Fruit fly (Drosophila melanogaster) whole organism, embryonic: ENCODE results near the gene CG5021.

ENCODE experiments used
- Bdp1 ChIP-seq: fragments of 200-800 bp; sonication (Bioruptor generic); optimal IDR thresholded peaks from 3 replicates; lab custom pipeline; 2016; ENCODE audit warnings: missing biosample characterization, missing genetic modification characterization
- Bgb ChIP-seq: fragments of 200-800 bp; sonication (Bioruptor generic); IDR thresholded peaks from 2 replicates; pipeline ENCODE4 v1.3.6; 2022; ENCODE audit warnings: missing biosample characterization, missing genetic modification characterization; ENCODE audit not compliant: partially characterized antibody
- CG10274 ChIP-seq: fragments of 200-800 bp; sonication (Bioruptor generic); optimal IDR thresholded peaks from 3 replicates; lab custom pipeline; 2017; ENCODE audit warnings: missing biosample characterization, mild to moderate bottlenecking, missing genetic modification characterization
- CG11723 ChIP-seq: fragments of 200-800 bp; sonication (Bioruptor generic); optimal IDR thresholded peaks from 2 replicates; lab custom pipeline; 2017; ENCODE audit warnings: missing biosample characterization, mild to moderate bottlenecking, missing genetic modification characterization
- CG16779 ChIP-seq: fragments of 200-800 bp; sonication (Bioruptor generic); IDR thresholded peaks from 2 replicates; pipeline ENCODE4 v1.3.6; 2022; ENCODE audit warnings: missing biosample characterization, missing genetic modification characterization
- CG17612 ChIP-seq: fragments of 200-800 bp; sonication (Bioruptor generic); IDR thresholded peaks from 2 replicates; pipeline ENCODE4 v1.3.6; 2022; ENCODE audit warnings: missing biosample characterization, missing genetic modification characterization
- CG18262 ChIP-seq: fragments of 200-800 bp; optimal IDR thresholded peaks from 3 replicates; lab custom pipeline; 2019; ENCODE audit warnings: missing biosample characterization, mild to moderate bottlenecking, missing genetic modification characterization, moderate library complexity
- CG18619 ChIP-seq: fragments of 200-800 bp; sonication (Bioruptor generic); optimal IDR thresholded peaks from 3 replicates; lab custom pipeline; 2017; ENCODE audit warnings: missing biosample characterization, mild to moderate bottlenecking, missing genetic modification characterization
- CG2129 ChIP-seq: fragments of 200-800 bp; sonication (Bioruptor generic); IDR thresholded peaks from 2 replicates; pipeline ENCODE4 v1.3.6; 2022; ENCODE audit warnings: missing biosample characterization, missing genetic modification characterization; ENCODE audit not compliant: partially characterized antibody
- CG3163 ChIP-seq: fragments of 200-800 bp; sonication (Bioruptor generic); optimal IDR thresholded peaks from 3 replicates; lab custom pipeline; 2016; ENCODE audit warnings: missing biosample characterization, missing genetic modification characterization
- CG33213 ChIP-seq: fragments of 200-800 bp; sonication (Bioruptor generic); optimal IDR thresholded peaks from 3 replicates; lab custom pipeline; 2016; ENCODE audit warnings: missing biosample characterization, missing genetic modification characterization
- CG3407 ChIP-seq: fragments of 200-800 bp; sonication (Bioruptor generic); optimal IDR thresholded peaks from 2 replicates; lab custom pipeline; 2018; ENCODE audit warnings: missing biosample characterization, mild to moderate bottlenecking, missing genetic modification characterization
- CG34376 ChIP-seq: fragments of 200-800 bp; sonication (Bioruptor generic); optimal IDR thresholded peaks from 2 replicates; lab custom pipeline; 2018; ENCODE audit warnings: missing biosample characterization, mild to moderate bottlenecking, missing genetic modification characterization
- CG4282 ChIP-seq: fragments of 200-800 bp; sonication (Bioruptor generic); optimal IDR thresholded peaks from 2 replicates; lab custom pipeline; 2016; ENCODE audit warnings: missing biosample characterization, missing genetic modification characterization
- CG7357 ChIP-seq: fragments of 200-800 bp; sonication (Bioruptor generic); IDR thresholded peaks from 3 replicates; pipeline ENCODE4 v1.3.6; 2022; ENCODE audit warnings: missing biosample characterization, missing genetic modification characterization
- CG7745 ChIP-seq: fragments of 200-800 bp; sonication (Bioruptor generic); optimal IDR thresholded peaks from 2 replicates; lab custom pipeline; 2018; ENCODE audit warnings: missing biosample characterization, mild to moderate bottlenecking, missing genetic modification characterization, moderate library complexity
- CG9215 ChIP-seq: fragments of 200-800 bp; sonication (Bioruptor generic); IDR thresholded peaks from 2 replicates; pipeline ENCODE4 v1.3.6; 2022; ENCODE audit warnings: missing biosample characterization, missing genetic modification characterization
- CG9817 ChIP-seq: fragments of 200-800 bp; sonication (Bioruptor generic); optimal IDR thresholded peaks from 2 replicates; lab custom pipeline; 2018; ENCODE audit warnings: missing biosample characterization, mild to moderate bottlenecking, missing genetic modification characterization, moderate library complexity
- Chrac-16 ChIP-seq: fragments of 200-800 bp; sonication (Bioruptor generic); optimal IDR thresholded peaks from 3 replicates; lab custom pipeline; 2016; ENCODE audit warnings: missing biosample characterization, missing genetic modification characterization
- ERR ChIP-seq: fragments of 200-800 bp; sonication (Bioruptor generic); optimal IDR thresholded peaks from 2 replicates; lab custom pipeline; 2016; ENCODE audit warnings: missing biosample characterization, missing genetic modification characterization
- Fer2 ChIP-seq: fragments of 200-800 bp; sonication (Bioruptor generic); optimal IDR thresholded peaks from 2 replicates; lab custom pipeline; 2018; ENCODE audit warnings: missing biosample characterization, mild to moderate bottlenecking, missing genetic modification characterization, moderate library complexity
- Fer3 ChIP-seq: fragments of 200-800 bp; sonication (Bioruptor generic); optimal IDR thresholded peaks from 2 replicates; lab custom pipeline; 2018; ENCODE audit warnings: missing biosample characterization, mild to moderate bottlenecking, missing genetic modification characterization, moderate library complexity
- HmgZ ChIP-seq: fragments of 200-800 bp; sonication (Bioruptor generic); optimal IDR thresholded peaks from 2 replicates; lab custom pipeline; 2018; ENCODE audit warnings: missing biosample characterization, mild to moderate bottlenecking, missing genetic modification characterization
- Hr51 ChIP-seq, 2 experiments: fragments of 200-800 bp; sonication (Bioruptor generic); optimal IDR thresholded peaks; 2 replicates in 1 of 2; 3 replicates in 1 of 2; lab custom pipeline; 2016 to 2018; ENCODE audit warnings: missing biosample characterization in 2 of 2, missing genetic modification characterization in 2 of 2, mild to moderate bottlenecking in 1 of 2, moderate library complexity in 1 of 2
- MBD-R2 ChIP-seq: fragments of 200-800 bp; sonication (Bioruptor generic); IDR thresholded peaks from 2 replicates; pipeline ENCODE4 v1.3.6; 2022; ENCODE audit warnings: missing biosample characterization, missing genetic modification characterization
- NC2β ChIP-seq: fragments of 200-800 bp; sonication (Bioruptor generic); optimal IDR thresholded peaks from 2 replicates; lab custom pipeline; 2016; ENCODE audit warnings: missing biosample characterization, missing genetic modification characterization
- Nf-YB ChIP-seq: fragments of 200-800 bp; sonication (Bioruptor generic); optimal IDR thresholded peaks from 3 replicates; lab custom pipeline; 2019; ENCODE audit warnings: missing biosample characterization, mild to moderate bottlenecking, missing genetic modification characterization, moderate library complexity
- Rx ChIP-seq: fragments of 200-800 bp; sonication (Bioruptor generic); IDR thresholded peaks from 2 replicates; pipeline ENCODE4 v1.3.6; 2022; ENCODE audit warnings: missing biosample characterization, missing genetic modification characterization
- ac ChIP-seq: fragments of 200-800 bp; sonication (Bioruptor generic); optimal IDR thresholded peaks from 3 replicates; lab custom pipeline; 2017; ENCODE audit warnings: missing biosample characterization, mild to moderate bottlenecking, missing genetic modification characterization
- bsh ChIP-seq, 2 experiments: fragments of 200-800 bp; sonication (Bioruptor generic); optimal IDR thresholded peaks; 2 replicates each; lab custom pipeline; 2017 to 2018; ENCODE audit warnings: mild to moderate bottlenecking in 2 of 2, missing biosample characterization in 2 of 2, missing genetic modification characterization in 2 of 2, moderate library complexity in 1 of 2
- disco-r ChIP-seq: fragments of 200-800 bp; sonication (Bioruptor generic); optimal IDR thresholded peaks from 2 replicates; lab custom pipeline; 2016; ENCODE audit warnings: missing biosample characterization, missing genetic modification characterization
- eve ChIP-seq, 2 experiments: fragments of >200 bp; optimal IDR thresholded peaks; 2 replicates each; lab custom pipeline; 2017; ENCODE audit warnings: missing biosample characterization in 2 of 2, missing genetic modification characterization in 2 of 2
- fd102C ChIP-seq: fragments of 200-800 bp; sonication (Bioruptor generic); optimal IDR thresholded peaks from 2 replicates; lab custom pipeline; 2018; ENCODE audit warnings: missing biosample characterization, mild to moderate bottlenecking, missing genetic modification characterization, moderate library complexity
- fru ChIP-seq: fragments of >200 bp; optimal IDR thresholded peaks from 2 replicates; lab custom pipeline; 2017
- gsb-n ChIP-seq: fragments of 200-800 bp; sonication (Bioruptor generic); optimal IDR thresholded peaks from 3 replicates; lab custom pipeline; 2018; ENCODE audit warnings: missing biosample characterization, mild to moderate bottlenecking, missing genetic modification characterization
- hkb ChIP-seq, 2 experiments: fragments of 200-800 bp in 1 of 2; fragments of >200 bp in 1 of 2; sonication (Bioruptor generic) in 1 of 2; IDR thresholded peaks in 1 of 2; optimal IDR thresholded peaks in 1 of 2; 2 replicates each; pipeline versions ENCODE4 v1.3.6 to Lab custom; 2017 to 2022; ENCODE audit warnings: missing biosample characterization in 1 of 2, missing genetic modification characterization in 1 of 2
- insv ChIP-seq, 2 experiments: fragments of 200-800 bp; sonication (Bioruptor generic); optimal IDR thresholded peaks; 3 replicates each; lab custom pipeline; 2016 to 2018; ENCODE audit warnings: missing biosample characterization in 2 of 2, missing genetic modification characterization in 2 of 2
- jigr1 ChIP-seq: fragments of 200-800 bp; sonication (Bioruptor generic); IDR thresholded peaks from 3 replicates; pipeline ENCODE4 v1.3.6; 2022; ENCODE audit warnings: missing biosample characterization, missing genetic modification characterization
- kah ChIP-seq: fragments of 200-800 bp; sonication (Bioruptor generic); optimal IDR thresholded peaks from 2 replicates; lab custom pipeline; 2018; ENCODE audit warnings: missing biosample characterization, mild to moderate bottlenecking, missing genetic modification characterization
- klu ChIP-seq: fragments of 200-800 bp; sonication (Bioruptor generic); IDR thresholded peaks from 2 replicates; pipeline ENCODE4 v1.3.6; 2022; ENCODE audit warnings: missing biosample characterization, missing genetic modification characterization
- mam ChIP-seq: fragments of 200-800 bp; sonication (Bioruptor generic); optimal IDR thresholded peaks from 3 replicates; lab custom pipeline; 2016; ENCODE audit warnings: missing biosample characterization, missing genetic modification characterization
- nau ChIP-seq: fragments of 200-800 bp; sonication (Bioruptor generic); optimal IDR thresholded peaks from 3 replicates; lab custom pipeline; 2017; ENCODE audit warnings: missing biosample characterization, mild to moderate bottlenecking, missing genetic modification characterization, missing genetic modification reagents
- peb ChIP-seq: fragments of 200-800 bp; sonication (Bioruptor generic); IDR thresholded peaks from 2 replicates; pipeline ENCODE4 v1.3.6; 2022; ENCODE audit warnings: missing biosample characterization, missing genetic modification characterization
- pnt ChIP-seq: fragments of 200-800 bp; sonication (Bioruptor generic); optimal IDR thresholded peaks from 3 replicates; lab custom pipeline; 2016; ENCODE audit warnings: missing biosample characterization, missing genetic modification characterization
- row ChIP-seq: fragments of 200-800 bp; sonication (Bioruptor generic); IDR thresholded peaks from 3 replicates; pipeline ENCODE4 v1.3.6; 2022; ENCODE audit warnings: missing biosample characterization, missing genetic modification characterization
- scrt ChIP-seq: fragments of 200-800 bp; sonication (Bioruptor generic); optimal IDR thresholded peaks from 2 replicates; lab custom pipeline; 2018; ENCODE audit warnings: missing biosample characterization, mild to moderate bottlenecking, missing genetic modification characterization, moderate library complexity
- slou ChIP-seq: fragments of 200-800 bp; sonication (Bioruptor generic); optimal IDR thresholded peaks from 3 replicates; lab custom pipeline; 2016; ENCODE audit warnings: missing biosample characterization, missing genetic modification characterization
- ssp ChIP-seq: fragments of 200-800 bp; sonication (Bioruptor generic); IDR thresholded peaks from 2 replicates; pipeline ENCODE4 v1.3.6; 2022; ENCODE audit warnings: missing biosample characterization, missing genetic modification characterization
- tx ChIP-seq: fragments of 200-800 bp; sonication (Bioruptor generic); optimal IDR thresholded peaks from 2 replicates; lab custom pipeline; 2016; ENCODE audit warnings: missing biosample characterization, missing genetic modification characterization
- zen2 ChIP-seq: fragments of 200-800 bp; sonication (Bioruptor generic); IDR thresholded peaks from 3 replicates; pipeline ENCODE4 v1.3.6; 2022; ENCODE audit warnings: missing biosample characterization, missing genetic modification characterization; ENCODE audit not compliant: partially characterized antibody

CG5021 gene

dm6 chr3L:8920710-8921109 is 45.9 kb upstream of the CG5021 start (continued):
- peak; percentile 52 for TF ChIP-seq kah (GFP tag; lab: Kevin White, UChicago)
- no peak for TF ChIP-seq insv (GFP tag; optimal IDR thresholded peaks at IDR 0.05; lab: Kevin White, UChicago)
- TF ChIP-seq fru (lab: Kevin White, UChicago), result no peak
- TF ChIP-seq ssp (GFP tag; lab: Robert Waterston, UW), result 0 out of 2 replicates have a peak, but pooled peaks have one; percentile 35
- peak; percentile 52; the same call in 1 of the 3 replicates for TF ChIP-seq CG7357
- no peak for TF ChIP-seq Bgb (GFP tag; lab: Robert Waterston, UW)
- TF ChIP-seq disco-r (GFP tag; lab: Kevin White, UChicago), result no peak
- no peak for TF ChIP-seq CG34376 (GFP tag; lab: Kevin White, UChicago)
- peak; percentile 41 for TF ChIP-seq Chrac-16 (GFP tag; lab: Kevin White, UChicago)
- TF ChIP-seq jigr1 (GFP tag; lab: Robert Waterston, UW), result no peak
- peak; percentile 26 for TF ChIP-seq NC2β (GFP tag; lab: Kevin White, UChicago)
- peak; percentile 45 for TF ChIP-seq CG9817 (tag; lab: Kevin White, UChicago)
- TF ChIP-seq CG2129, result no peak
- TF ChIP-seq CG10274 (GFP tag; lab: Kevin White, UChicago), result peak; percentile 45
- no peak for TF ChIP-seq CG16779 (GFP tag; lab: Robert Waterston, UW)
- no peak for TF ChIP-seq CG9215 (GFP tag; lab: Robert Waterston, UW)
- TF ChIP-seq MBD-R2, result peak; percentile 36; the same call in 1 of the 2 replicates
- peak in 1 of 2 experiments; percentile 59 for TF ChIP-seq eve (GFP tag; optimal IDR thresholded peaks at IDR 0.05; lab: Kevin White, UChicago)
- peak; percentile 60 for TF ChIP-seq nau (GFP tag; lab: Kevin White, UChicago)
- no peak for TF ChIP-seq CG7745 (tag; lab: Kevin White, UChicago)
- peak; percentile 60 for TF ChIP-seq CG18262
- no peak for TF ChIP-seq fd102C
- no peak for TF ChIP-seq hkb (optimal IDR thresholded peaks at IDR 0.05; lab: Kevin White, UChicago)
- peak; percentile 77 for TF ChIP-seq hkb (GFP tag; IDR thresholded peaks at IDR 0.05; lab: Robert Waterston, UW)
- TF ChIP-seq Hr51 (GFP tag; optimal IDR thresholded peaks at IDR 0.05; lab: Kevin White, UChicago), result peak; percentile 2 to 87
- TF ChIP-seq Fer3, result peak; percentile 64
- TF ChIP-seq ERR, result no peak
- TF ChIP-seq peb (GFP tag; lab: Robert Waterston, UW), result peak; percentile 42; the same call in 1 of the 2 replicates
- TF ChIP-seq zen2 (GFP tag; lab: Robert Waterston, UW), result no peak
- peak; percentile 24 for TF ChIP-seq CG3407
- TF ChIP-seq bsh (GFP tag; optimal IDR thresholded peaks at IDR 0.05; lab: Kevin White, UChicago), result peak in 1 of 2 experiments; percentile 75
- peak; percentile 54; the same call in 1 of the 2 replicates for TF ChIP-seq klu (GFP tag; lab: Robert Waterston, UW)
- no peak for TF ChIP-seq tx
- TF ChIP-seq CG17612 (GFP tag; lab: Robert Waterston, UW), result no peak
- peak; percentile 60 for TF ChIP-seq row (GFP tag; lab: Robert Waterston, UW)
- TF ChIP-seq scrt (GFP tag; lab: Kevin White, UChicago), result peak; percentile 52
- TF ChIP-seq CG3163 (GFP tag; lab: Kevin White, UChicago), result no peak
- peak; percentile 57; the same call in 1 of the 2 replicates for TF ChIP-seq Rx
- peak; percentile 18 for TF ChIP-seq pnt (GFP tag; lab: Kevin White, UChicago)
- TF ChIP-seq mam, result peak; percentile 51
- TF ChIP-seq Nf-YB (GFP tag; lab: Kevin White, UChicago), result peak; percentile 31
- TF ChIP-seq Fer2 (tag; lab: Kevin White, UChicago), result no peak
- TF ChIP-seq CG18619 (GFP tag; lab: Kevin White, UChicago), result peak; percentile 57
- TF ChIP-seq Bdp1, result peak; percentile 30
- TF ChIP-seq HmgZ (tag; lab: Kevin White, UChicago), result peak; percentile 2
- peak; percentile 12 for TF ChIP-seq gsb-n
- TF ChIP-seq CG11723, result peak; percentile 50
- no peak for TF ChIP-seq slou (GFP tag; lab: Kevin White, UChicago)
- no peak for TF ChIP-seq CG4282
- no peak for TF ChIP-seq ac
- TF ChIP-seq CG33213 (GFP tag; lab: Kevin White, UChicago), result peak; percentile 6
